Worm (Caenorhabditis elegans) whole organism, L2 larva: ENCODE data around the gene str-28.

Source experiments
- R02D3.7 ChIP-seq: fragments of 150-350 bp; optimal IDR thresholded peaks from 2 replicates; lab custom pipeline; 2014; ENCODE audit warnings: missing biosample characterization, missing genetic modification characterization
- aly-2 ChIP-seq: fragments of 150-350 bp; optimal IDR thresholded peaks from 2 replicates; lab custom pipeline; 2014; ENCODE audit warnings: missing biosample characterization, missing genetic modification characterization
- ceh-82 ChIP-seq: fragments of 150-350 bp; optimal IDR thresholded peaks from 2 replicates; lab custom pipeline; 2014; ENCODE audit warnings: missing biosample characterization, missing genetic modification characterization
- egl-27 ChIP-seq: sonication (generic microtip); optimal IDR thresholded peaks from 3 replicates; lab custom pipeline; 2017; ENCODE audit warnings: missing biosample characterization, missing genetic modification reagents, missing genetic modification characterization
- elt-1 ChIP-seq: fragments of 150-350 bp; optimal IDR thresholded peaks from 2 replicates; lab custom pipeline; 2014; ENCODE audit warnings: missing biosample characterization, missing genetic modification characterization
- elt-3 ChIP-seq: sonication (generic microtip); optimal IDR thresholded peaks from 2 replicates; lab custom pipeline; 2017; ENCODE audit warnings: missing biosample characterization, missing genetic modification characterization
- lin-39 ChIP-seq: fragments of 150-350 bp; optimal IDR thresholded peaks from 2 replicates; lab custom pipeline; 2014; ENCODE audit warnings: missing biosample characterization, missing genetic modification reagents, missing genetic modification characterization
- nhr-129 ChIP-seq: fragments of 150-350 bp; optimal IDR thresholded peaks from 2 replicates; lab custom pipeline; 2014; ENCODE audit warnings: missing biosample characterization, missing genetic modification characterization
- nhr-237 ChIP-seq: fragments of 150-350 bp; optimal IDR thresholded peaks from 2 replicates; lab custom pipeline; 2014; ENCODE audit warnings: missing biosample characterization, missing genetic modification characterization
- nhr-77 ChIP-seq: fragments of 150-350 bp; optimal IDR thresholded peaks from 2 replicates; lab custom pipeline; 2014; ENCODE audit warnings: missing biosample characterization, missing genetic modification characterization
- unc-39 ChIP-seq: fragments of 150-350 bp; optimal IDR thresholded peaks from 2 replicates; lab custom pipeline; 2014; ENCODE audit warnings: missing biosample characterization, missing genetic modification characterization
- ztf-4 ChIP-seq: fragments of 150-350 bp; optimal IDR thresholded peaks from 2 replicates; lab custom pipeline; 2014; ENCODE audit warnings: missing biosample characterization, missing genetic modification characterization

DNA sequence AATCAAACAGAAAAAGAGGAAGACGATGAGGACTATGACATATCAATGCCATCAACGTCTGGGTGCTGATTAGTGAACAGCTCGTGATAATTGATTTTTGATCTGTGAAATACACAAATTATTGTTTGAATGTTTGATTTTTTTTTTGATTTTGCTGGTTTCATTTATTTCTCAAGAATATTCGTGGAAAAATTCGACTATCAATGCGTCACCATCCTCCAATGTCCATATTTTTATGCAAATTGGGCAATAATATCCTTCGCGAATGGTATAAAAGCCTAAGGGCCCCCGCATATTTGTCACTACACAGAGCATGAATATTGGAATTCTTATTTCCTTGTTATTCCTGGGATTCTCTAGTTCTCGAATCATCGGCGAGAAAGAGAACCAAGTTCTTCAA is 32.9 kb downstream of the str-28 start, which contains the start of gene try-13:
- no peak for TF ChIP-seq nhr-237 (tag; lab: Kevin White, UChicago)
- no peak for TF ChIP-seq lin-39
- no peak for TF ChIP-seq ceh-82 (tag; lab: Kevin White, UChicago)
- TF ChIP-seq R02D3.7 (tag; lab: Kevin White, UChicago): no peak
- TF ChIP-seq aly-2 (tag; lab: Kevin White, UChicago): no peak
- no peak for TF ChIP-seq unc-39 (tag; lab: Kevin White, UChicago)
- TF ChIP-seq nhr-77 (tag; lab: Kevin White, UChicago): no peak
- no peak for TF ChIP-seq elt-3
- TF ChIP-seq elt-1 (tag; lab: Kevin White, UChicago): no peak
- no peak for TF ChIP-seq egl-27 (tag; lab: Kevin White, UChicago)
- TF ChIP-seq ztf-4 (tag; lab: Kevin White, UChicago): no peak
- TF ChIP-seq nhr-129 (tag; lab: Kevin White, UChicago): no peak
